Worm (Caenorhabditis elegans) whole organism, L4 larva: ENCODE measurements around the gene T03D3.5.

ENCODE experiments used
- F10B5.3 ChIP-seq: sonication (generic microtip); optimal IDR thresholded peaks from 2 replicates; lab custom pipeline; 2016; ENCODE audit warnings: mild to moderate bottlenecking, missing genetic modification characterization, missing compliant biosample characterization
- T20F7.1 ChIP-seq: fragments of 200-800 bp; sonication (Bioruptor generic); optimal IDR thresholded peaks from 2 replicates; lab custom pipeline; 2018; ENCODE audit warnings: mild to moderate bottlenecking, missing genetic modification characterization, missing compliant biosample characterization
- aha-1 ChIP-seq: fragments of 150-350 bp; peaks from one replicate; lab custom pipeline; 2014; ENCODE audit warnings: missing biosample characterization, missing genetic modification characterization
- arid-1 ChIP-seq: fragments of 200-800 bp; sonication (Bioruptor generic); conservative IDR thresholded peaks from 2 replicates; pipeline ENCODE4 v1.3.6; 2022; ENCODE audit warnings: missing genetic modification reagents, missing genetic modification characterization, missing compliant biosample characterization
- ceh-20 ChIP-seq: fragments of 200-800 bp; sonication (Bioruptor generic); IDR thresholded peaks from 2 replicates; pipeline ENCODE4 v1.3.6; 2022; ENCODE audit warnings: missing genetic modification reagents, missing genetic modification characterization, missing compliant biosample characterization
- ceh-62 ChIP-seq: sonication (generic microtip); optimal IDR thresholded peaks from 2 replicates; lab custom pipeline; 2017; ENCODE audit warnings: missing biosample characterization, missing genetic modification characterization
- cey-2 ChIP-seq: sonication (generic microtip); optimal IDR thresholded peaks from 3 replicates; lab custom pipeline; 2017; ENCODE audit warnings: missing genetic modification characterization, mild to moderate bottlenecking, missing compliant biosample characterization, antibody characterized with exemption, borderline replicate concordance; ENCODE audit not compliant: insufficient read depth
- egl-27 ChIP-seq: sonication (generic microtip); optimal IDR thresholded peaks from 3 replicates; lab custom pipeline; 2017; ENCODE audit warnings: missing biosample characterization, missing genetic modification reagents, missing genetic modification characterization
- egl-43 ChIP-seq: fragments of 200-800 bp; sonication (Bioruptor generic); IDR thresholded peaks from 2 replicates; pipeline ENCODE4 v1.3.6; 2022; ENCODE audit warnings: missing genetic modification reagents, missing genetic modification characterization, missing compliant biosample characterization
- fkh-10 ChIP-seq: fragments of 150-350 bp; optimal IDR thresholded peaks from 2 replicates; lab custom pipeline; 2014; ENCODE audit warnings: missing biosample characterization, missing genetic modification reagents, missing genetic modification characterization
- hif-1 ChIP-seq, 2 experiments: sonication (generic microtip); optimal IDR thresholded peaks; 2 replicates each; lab custom pipeline; 2016 to 2017; ENCODE audit warnings: missing compliant biosample characterization in 2 of 2, missing genetic modification characterization in 2 of 2, missing genetic modification reagents in 2 of 2, missing genotype in 2 of 2, mild to moderate bottlenecking in 1 of 2
- hlh-11 ChIP-seq: fragments of 200-800 bp; sonication (Bioruptor generic); optimal IDR thresholded peaks from 2 replicates; lab custom pipeline; 2018; ENCODE audit warnings: mild to moderate bottlenecking, missing genetic modification characterization, missing compliant biosample characterization
- lin-1 ChIP-seq: fragments of 200-800 bp; sonication (Bioruptor generic); IDR thresholded peaks from 2 replicates; pipeline ENCODE4 v1.3.6; 2022; ENCODE audit warnings: missing genetic modification reagents, missing genetic modification characterization, missing compliant biosample characterization
- lin-13 ChIP-seq: fragments of 150-350 bp; optimal IDR thresholded peaks from 2 replicates; lab custom pipeline; 2014; ENCODE audit warnings: missing biosample characterization, missing genetic modification reagents, missing genetic modification characterization
- lin-15B ChIP-seq: fragments of 150-350 bp; sonication (generic microtip); optimal IDR thresholded peaks from 3 replicates; lab custom pipeline; 2014; ENCODE audit warnings: missing biosample characterization, missing genetic modification characterization
- lin-38 ChIP-seq: fragments of 200-800 bp; sonication (Bioruptor generic); IDR thresholded peaks from 2 replicates; pipeline ENCODE4 v1.3.6; 2022; ENCODE audit warnings: missing genetic modification reagents, missing genetic modification characterization, missing compliant biosample characterization
- mdl-1 ChIP-seq, 2 experiments: fragments of 150-350 bp in 1 of 2; sonication (generic microtip) in 1 of 2; optimal IDR thresholded peaks; 2 replicates each; lab custom pipeline; 2014 to 2017; ENCODE audit warnings: missing biosample characterization in 2 of 2, missing genetic modification characterization in 2 of 2
- mxl-2 ChIP-seq: fragments of 200-800 bp; sonication (Bioruptor generic); conservative IDR thresholded peaks from 2 replicates; pipeline ENCODE4 v1.3.6; 2022; ENCODE audit warnings: missing genetic modification reagents, missing genetic modification characterization, missing compliant biosample characterization
- nhr-111 ChIP-seq: fragments of 200-800 bp; sonication (Bioruptor generic); optimal IDR thresholded peaks from 2 replicates; lab custom pipeline; 2018; ENCODE audit warnings: mild to moderate bottlenecking, missing genetic modification characterization, missing compliant biosample characterization
- set-16 ChIP-seq: fragments of 200-800 bp; sonication (Bioruptor generic); IDR thresholded peaks from 2 replicates; pipeline ENCODE4 v1.3.6; 2022; ENCODE audit warnings: missing genetic modification reagents, missing genetic modification characterization, missing compliant biosample characterization
- spr-3 ChIP-seq: fragments of 200-800 bp; sonication (Bioruptor generic); optimal IDR thresholded peaks from 2 replicates; lab custom pipeline; 2018; ENCODE audit warnings: mild to moderate bottlenecking, missing genetic modification characterization, missing compliant biosample characterization
- tra-1 ChIP-seq: fragments of 200-800 bp; sonication (Bioruptor generic); IDR thresholded peaks from 2 replicates; pipeline ENCODE4 v1.3.6; 2022; ENCODE audit warnings: missing genetic modification reagents, missing genetic modification characterization, missing compliant biosample characterization
- zip-2 ChIP-seq: fragments of 150-350 bp; optimal IDR thresholded peaks from 2 replicates; lab custom pipeline; 2014; ENCODE audit warnings: missing biosample characterization, missing genetic modification characterization
- ztf-11 ChIP-seq: fragments of 150-350 bp; optimal IDR thresholded peaks from 2 replicates; lab custom pipeline; 2014; ENCODE audit warnings: missing biosample characterization, missing genetic modification characterization
- ztf-7 ChIP-seq: fragments of 150-350 bp; optimal IDR thresholded peaks from 2 replicates; lab custom pipeline; 2014; ENCODE audit warnings: missing biosample characterization, missing genetic modification characterization

The T03D3.5 gene

ce11 chrV:2792958-2793357, 33.7 kb downstream of the T03D3.5 start:
- TF ChIP-seq aha-1 (tag; lab: Kevin White, UChicago) (peak; percentile 66), zip-2 (tag; lab: Kevin White, UChicago) (no peak), lin-13 (GFP tag; lab: Kevin White, UChicago) (no peak), hlh-11 (tag; lab: Kevin White, UChicago) (no peak)
- TF ChIP-seq, all 104 proteins: peak for 1

DNA sequence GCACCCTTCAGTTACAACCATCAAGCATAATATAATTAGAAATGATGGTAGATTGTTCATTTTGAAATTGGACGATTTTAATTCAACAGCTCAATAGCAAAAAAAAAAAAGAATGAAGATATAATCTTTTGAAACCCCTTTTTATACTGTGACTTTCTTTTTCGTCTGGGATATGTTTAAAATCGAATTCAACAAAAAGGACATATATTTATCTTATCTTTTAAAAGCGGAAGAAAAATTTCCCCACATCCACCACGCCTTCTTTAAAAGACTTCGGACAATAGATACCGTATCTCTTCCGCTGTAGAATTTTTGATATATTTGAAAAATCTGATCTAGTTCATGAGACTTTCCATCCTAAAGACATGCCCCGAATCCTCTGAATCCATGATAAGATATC, 45.8 kb downstream of the T03D3.5 start, which contains the start of gene R05D8.11:
Gene R05D8.11, minus strand, starts transcription at position 101 of the 400 bp plus-strand sequence.
- TF ChIP-seq ztf-11 (tag; lab: Kevin White, UChicago) (no peak), set-16 (no peak), ceh-20 (no peak), tra-1 (no peak), lin-1 (GFP tag; lab: Robert Waterston, UW) (no peak), hif-1 (tag; optimal IDR thresholded peaks at IDR 0.05; lab: Kevin White, UChicago) (no peak), mxl-2 (GFP tag; lab: Robert Waterston, UW) (no peak), lin-38 (GFP tag; lab: Robert Waterston, UW) (no peak), F10B5.3 (no peak), egl-27 (tag; lab: Kevin White, UChicago) (no peak), ztf-7 (tag; lab: Kevin White, UChicago) (no peak), lin-15B (tag; lab: Kevin White, UChicago) (no peak), fkh-10 (no peak), mdl-1 (tag; optimal IDR thresholded peaks at IDR 0.05; lab: Kevin White, UChicago) (no peak), arid-1 (GFP tag; lab: Robert Waterston, UW) (no peak), ceh-62 (no peak), nhr-111 (GFP tag; lab: Kevin White, UChicago) (no peak), T20F7.1 (GFP tag; lab: Kevin White, UChicago) (no peak), cey-2 (tag; lab: Kevin White, UChicago) (no peak), spr-3 (GFP tag; lab: Kevin White, UChicago) (no peak)
- TF ChIP-seq, all 104 proteins: peak for 0

ce11 chrV:2778458-2778857, 48.2 kb downstream of the T03D3.5 start:
- TF ChIP-seq set-16 = peak; percentile 80
- TF ChIP-seq, all 104 proteins: peak for 1; not testable (repeated sequence) for 103

DNA sequence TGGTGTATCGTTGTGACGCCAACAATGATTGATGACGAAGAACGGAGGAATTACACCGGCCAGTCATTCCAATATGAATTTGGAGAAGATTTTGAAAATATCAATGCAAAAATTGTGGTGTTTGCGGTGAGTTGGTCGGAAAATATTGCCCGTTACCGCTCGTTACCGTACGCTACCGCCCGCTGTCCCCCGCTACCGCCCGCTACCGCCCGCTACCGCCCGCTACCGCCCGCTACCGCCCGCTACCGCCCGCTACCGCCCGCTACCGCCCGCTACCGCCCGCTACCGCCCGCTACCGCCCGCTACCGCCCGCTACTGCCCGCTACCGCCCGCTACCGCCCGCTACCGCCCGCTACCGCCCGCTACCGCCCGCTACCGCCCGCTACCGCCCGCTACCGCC, 49.2 kb downstream of the T03D3.5 start:
- TF ChIP-seq set-16 (peak; percentile 60), egl-43 (GFP tag; lab: Robert Waterston, UW) (0 out of 2 replicates have a peak, but pooled peaks have one; percentile 12)

ce11 chrV:2774042-2774441, 52.6 kb downstream of the T03D3.5 start, which contains the start of gene srj-18:
Gene srj-18, plus strand, starts transcription at chrV:2774342.
- no peak for TF ChIP-seq fkh-10
